Worm (Caenorhabditis elegans) whole organism, L4/young adult: ENCODE data around the gene nucl-1.

Experiments
- W03F9.2 ChIP-seq: fragments of 150-350 bp; optimal IDR thresholded peaks from 2 replicates; lab custom pipeline; 2014; ENCODE audit warnings: missing biosample characterization, missing genetic modification characterization
- dao-5 ChIP-seq: sonication (generic microtip); optimal IDR thresholded peaks from 2 replicates; lab custom pipeline; 2016; ENCODE audit warnings: missing genotype, missing genetic modification characterization, moderate library complexity, missing compliant biosample characterization
- him-1 ChIP-seq: sonication (generic microtip); optimal IDR thresholded peaks from 2 replicates; lab custom pipeline; 2016; ENCODE audit warnings: missing genotype, missing genetic modification reagents, missing genetic modification characterization, missing compliant biosample characterization

DNA sequence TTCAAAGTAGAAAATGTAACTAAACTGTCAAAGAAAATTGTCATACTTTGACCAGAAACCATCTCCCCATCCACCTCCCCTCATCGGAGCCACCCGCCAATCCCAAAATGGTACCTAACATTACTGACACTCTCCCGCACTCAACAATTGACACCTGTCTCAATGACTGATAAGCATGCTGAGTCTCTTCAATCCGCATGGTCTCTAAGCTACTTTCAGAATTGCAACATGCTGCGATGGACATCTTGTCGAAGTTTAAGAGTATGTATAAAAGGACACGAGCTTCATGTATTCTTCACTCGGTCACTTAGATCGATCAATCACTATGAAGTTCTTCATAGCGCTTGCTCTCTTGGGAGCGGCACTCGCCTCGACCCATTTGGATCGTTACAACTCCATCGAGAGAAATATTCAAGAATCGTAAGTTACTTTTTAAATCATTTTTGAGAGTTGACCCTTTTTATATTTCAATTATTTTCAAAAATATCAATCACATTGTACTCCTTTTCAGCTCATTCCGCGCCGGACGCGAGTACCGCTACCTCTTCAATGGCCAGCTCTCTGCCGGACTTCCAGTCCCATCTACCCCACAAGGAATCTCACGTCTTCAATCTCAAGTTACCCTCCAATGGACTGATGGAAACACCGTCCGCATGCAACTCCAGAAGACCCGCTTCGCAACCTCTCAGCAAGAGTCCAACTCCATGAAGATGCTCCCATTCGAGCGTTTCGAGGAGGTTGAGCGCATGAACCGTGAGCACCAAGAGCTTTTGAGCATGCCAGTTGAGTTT lies 28.3 kb downstream of the nucl-1 start, which contains the start of gene vit-6:
- no peak for TF ChIP-seq W03F9.2 (tag; lab: Kevin White, UChicago)
- no peak for TF ChIP-seq him-1 (tag; lab: Kevin White, UChicago)
- peak; percentile 50 for TF ChIP-seq dao-5 (tag; lab: Kevin White, UChicago)
